Worm (Caenorhabditis elegans): Measurements from ENCODE around the gene T24E12.1.

DNA sequence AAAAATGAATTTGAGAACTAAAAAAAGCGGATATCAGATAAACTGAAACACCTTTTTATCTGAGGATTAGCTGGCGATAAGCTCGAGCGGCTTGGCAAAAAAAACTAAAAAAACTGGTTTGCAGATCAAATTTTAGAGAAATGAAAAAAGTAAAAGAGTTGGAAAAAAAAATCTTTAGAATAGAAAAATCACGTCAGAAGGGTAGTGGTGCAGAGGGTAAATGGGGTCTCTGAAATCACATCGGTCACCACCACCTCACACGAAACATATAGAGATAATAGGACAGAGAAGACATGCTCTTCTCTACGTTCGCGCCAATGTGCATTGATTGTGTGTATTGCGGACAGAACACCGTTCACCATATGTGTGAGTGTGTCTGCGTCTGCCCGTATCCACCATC is 4.1 kb upstream of the T24E12.1 start:
- TF ChIP-seq nhr-12 (tag; optimal IDR thresholded peaks at IDR 0.05): no peak
- TF ChIP-seq pqm-1 (tag; optimal IDR thresholded peaks at IDR 0.05): no peak
- no peak for TF ChIP-seq zag-1 (tag; optimal IDR thresholded peaks at IDR 0.05)
- no peak for TF ChIP-seq dpl-1 (GFP tag; optimal IDR thresholded peaks at IDR 0.05)
- TF ChIP-seq nhr-28 (tag; optimal IDR thresholded peaks at IDR 0.05): no peak
- TF ChIP-seq nhr-76 (tag; optimal IDR thresholded peaks at IDR 0.05): no peak
